Worm (Caenorhabditis elegans) whole organism, late embryonic: ENCODE results near the gene lem-2.

ENCODE experiments used
- C08G9.2 ChIP-seq: sonication (generic microtip); optimal IDR thresholded peaks from 2 replicates; lab custom pipeline; 2016; ENCODE audit warnings: mild to moderate bottlenecking, missing genetic modification characterization, moderate library complexity, missing compliant biosample characterization
- F13H6.1 ChIP-seq: sonication (generic microtip); optimal IDR thresholded peaks from 2 replicates; lab custom pipeline; 2016; ENCODE audit warnings: missing genetic modification characterization, missing compliant biosample characterization
- K02D7.2 ChIP-seq: sonication (generic microtip); optimal IDR thresholded peaks from 2 replicates; lab custom pipeline; 2017; ENCODE audit warnings: mild to moderate bottlenecking, missing genetic modification characterization, missing compliant biosample characterization
- K09A11.1 ChIP-seq: sonication (generic microtip); optimal IDR thresholded peaks from 2 replicates; lab custom pipeline; 2017; ENCODE audit warnings: antibody characterized with exemption, mild to moderate bottlenecking, missing genetic modification characterization, missing compliant biosample characterization; ENCODE audit not compliant: insufficient read depth
- ahr-1 ChIP-seq: sonication (generic microtip); optimal IDR thresholded peaks from 2 replicates; lab custom pipeline; 2016; ENCODE audit warnings: missing genetic modification characterization, missing compliant biosample characterization
- ceh-14 ChIP-seq: sonication (generic microtip); optimal IDR thresholded peaks from 2 replicates; lab custom pipeline; 2016; ENCODE audit warnings: missing genotype, missing genetic modification characterization, missing compliant biosample characterization
- ceh-19 ChIP-seq: fragments of 200-800 bp; sonication (Bioruptor generic); optimal IDR thresholded peaks from 2 replicates; lab custom pipeline; 2018; ENCODE audit warnings: mild to moderate bottlenecking, missing genetic modification characterization, missing compliant biosample characterization
- ceh-2 ChIP-seq: sonication (generic microtip); optimal IDR thresholded peaks from 2 replicates; lab custom pipeline; 2016; ENCODE audit warnings: missing genotype, missing genetic modification characterization, missing compliant biosample characterization
- ceh-22 ChIP-seq: sonication (generic microtip); optimal IDR thresholded peaks from 2 replicates; lab custom pipeline; 2017; ENCODE audit warnings: missing biosample characterization, missing genetic modification characterization
- ceh-24 ChIP-seq: sonication (generic microtip); optimal IDR thresholded peaks from 2 replicates; lab custom pipeline; 2016; ENCODE audit warnings: mild to moderate bottlenecking, missing genetic modification characterization, missing compliant biosample characterization
- ceh-30 ChIP-seq: fragments of 150-350 bp; optimal IDR thresholded peaks from 2 replicates; lab custom pipeline; 2014; ENCODE audit warnings: missing biosample characterization, missing genetic modification characterization
- ceh-34 ChIP-seq: sonication (generic microtip); optimal IDR thresholded peaks from 2 replicates; lab custom pipeline; 2016; ENCODE audit warnings: mild to moderate bottlenecking, missing genetic modification characterization, missing compliant biosample characterization
- ceh-45 ChIP-seq: fragments of 200-800 bp; sonication (Bioruptor generic); IDR thresholded peaks from 2 replicates; pipeline ENCODE4 v1.3.6; 2022; ENCODE audit warnings: missing genetic modification reagents, missing genetic modification characterization, missing compliant biosample characterization
- ceh-48 ChIP-seq: sonication (generic microtip); optimal IDR thresholded peaks from 2 replicates; lab custom pipeline; 2016; ENCODE audit warnings: missing genetic modification characterization, inconsistent platforms, missing compliant biosample characterization
- dmd-4 ChIP-seq: sonication (generic microtip); optimal IDR thresholded peaks from 2 replicates; lab custom pipeline; 2016; ENCODE audit warnings: borderline replicate concordance, missing genetic modification characterization, missing compliant biosample characterization
- dve-1 ChIP-seq: sonication (generic microtip); optimal IDR thresholded peaks from 2 replicates; lab custom pipeline; 2017; ENCODE audit warnings: antibody characterized with exemption, mild to moderate bottlenecking, missing genetic modification characterization, missing compliant biosample characterization
- elt-2 ChIP-seq: sonication (generic microtip); optimal IDR thresholded peaks from 2 replicates; lab custom pipeline; 2016; ENCODE audit warnings: missing genetic modification reagents, missing genetic modification characterization, missing compliant biosample characterization
- gmeb-2 ChIP-seq: sonication (generic microtip); optimal IDR thresholded peaks from 2 replicates; lab custom pipeline; 2016; ENCODE audit warnings: missing genetic modification characterization, inconsistent platforms, missing compliant biosample characterization
- hlh-13 ChIP-seq: fragments of 200-800 bp; sonication (Bioruptor generic); optimal IDR thresholded peaks from 2 replicates; lab custom pipeline; 2018; ENCODE audit warnings: mild to moderate bottlenecking, missing genetic modification characterization, missing compliant biosample characterization
- hlh-30 ChIP-seq: sonication (generic microtip); optimal IDR thresholded peaks from 2 replicates; lab custom pipeline; 2017; ENCODE audit warnings: antibody characterized with exemption, missing genetic modification characterization, missing compliant biosample characterization; ENCODE audit not compliant: insufficient read depth
- hlh-6 ChIP-seq: sonication (generic microtip); optimal IDR thresholded peaks from 2 replicates; lab custom pipeline; 2016; ENCODE audit warnings: missing genotype, missing genetic modification characterization, missing compliant biosample characterization
- hlh-8 ChIP-seq: sonication (generic microtip); optimal IDR thresholded peaks from 2 replicates; lab custom pipeline; 2016; ENCODE audit warnings: missing genotype, missing genetic modification characterization, missing compliant biosample characterization
- lim-6 ChIP-seq: sonication (generic microtip); optimal IDR thresholded peaks from 2 replicates; lab custom pipeline; 2016; ENCODE audit warnings: missing genetic modification characterization, missing compliant biosample characterization
- lin-11 ChIP-seq: fragments of 200-800 bp; sonication (Bioruptor generic); optimal IDR thresholded peaks from 2 replicates; lab custom pipeline; 2018; ENCODE audit warnings: mild to moderate bottlenecking, missing genetic modification characterization, missing compliant biosample characterization
- madf-2 ChIP-seq: sonication (generic microtip); optimal IDR thresholded peaks from 2 replicates; lab custom pipeline; 2017; ENCODE audit warnings: missing genetic modification characterization, missing compliant biosample characterization
- mec-3 ChIP-seq: sonication (generic microtip); optimal IDR thresholded peaks from 2 replicates; lab custom pipeline; 2016; ENCODE audit warnings: borderline replicate concordance, missing genetic modification characterization, missing compliant biosample characterization
- nfya-1 ChIP-seq: sonication (generic microtip); optimal IDR thresholded peaks from 2 replicates; lab custom pipeline; 2017; ENCODE audit warnings: missing genetic modification characterization, mild to moderate bottlenecking, missing compliant biosample characterization, antibody characterized with exemption, moderate library complexity
- nhr-11 ChIP-seq: fragments of 150-350 bp; optimal IDR thresholded peaks from 2 replicates; lab custom pipeline; 2014; ENCODE audit warnings: missing biosample characterization, missing genetic modification characterization
- npax-4 ChIP-seq: sonication (generic microtip); optimal IDR thresholded peaks from 2 replicates; lab custom pipeline; 2016; ENCODE audit warnings: missing genetic modification characterization, missing compliant biosample characterization
- pha-2 ChIP-seq: sonication (generic microtip); optimal IDR thresholded peaks from 2 replicates; lab custom pipeline; 2017; ENCODE audit warnings: mild to moderate bottlenecking, missing genetic modification characterization, missing compliant biosample characterization
- pha-4 ChIP-seq: fragments of 150-350 bp; optimal IDR thresholded peaks from 2 replicates; lab custom pipeline; 2018; ENCODE audit warnings: missing biosample characterization, missing genetic modification reagents, missing genetic modification characterization
- pqm-1 ChIP-seq: sonication (generic microtip); optimal IDR thresholded peaks from 2 replicates; lab custom pipeline; 2016; ENCODE audit warnings: missing genetic modification characterization, missing compliant biosample characterization
- pros-1 ChIP-seq: fragments of 150-350 bp; optimal IDR thresholded peaks from 2 replicates; lab custom pipeline; 2014; ENCODE audit warnings: missing biosample characterization, missing genetic modification reagents, missing genetic modification characterization
- ref-2 ChIP-seq: sonication (generic microtip); optimal IDR thresholded peaks from 2 replicates; lab custom pipeline; 2016; ENCODE audit warnings: missing genetic modification characterization, missing compliant biosample characterization
- sdc-2 ChIP-seq: sonication (generic microtip); optimal IDR thresholded peaks from 2 replicates; lab custom pipeline; 2016; ENCODE audit warnings: missing genotype, missing genetic modification characterization, missing compliant biosample characterization
- sox-2 ChIP-seq: fragments of 200-800 bp; sonication (Bioruptor generic); IDR thresholded peaks from 2 replicates; pipeline ENCODE4 v1.3.6; 2022; ENCODE audit warnings: missing genetic modification reagents, missing genetic modification characterization, missing compliant biosample characterization
- syd-9 ChIP-seq: sonication (generic microtip); optimal IDR thresholded peaks from 2 replicates; lab custom pipeline; 2016; ENCODE audit warnings: mild to moderate bottlenecking, missing genetic modification characterization, moderate library complexity, missing compliant biosample characterization
- tbx-2 ChIP-seq: sonication (generic microtip); optimal IDR thresholded peaks from 2 replicates; lab custom pipeline; 2016; ENCODE audit warnings: missing genetic modification characterization, missing compliant biosample characterization
- unc-3 ChIP-seq, 2 experiments: fragments of 200-800 bp in 1 of 2; sonication (Bioruptor generic) in 1 of 2; sonication (generic microtip) in 1 of 2; conservative IDR thresholded peaks in 1 of 2; optimal IDR thresholded peaks in 1 of 2; 2 replicates each; pipeline versions ENCODE4 v1.3.6 to Lab custom; 2016 to 2022; ENCODE audit warnings: missing compliant biosample characterization in 2 of 2, missing genetic modification characterization in 2 of 2, missing genetic modification reagents in 1 of 2
- unc-42 ChIP-seq: sonication (generic microtip); optimal IDR thresholded peaks from 2 replicates; lab custom pipeline; 2016; ENCODE audit warnings: missing genotype, missing genetic modification characterization, missing compliant biosample characterization
- unc-55 ChIP-seq: sonication (generic microtip); optimal IDR thresholded peaks from 2 replicates; lab custom pipeline; 2017; ENCODE audit warnings: missing biosample characterization, missing genetic modification reagents, missing genetic modification characterization
- zip-5 ChIP-seq: sonication (generic microtip); optimal IDR thresholded peaks from 2 replicates; lab custom pipeline; 2016; ENCODE audit warnings: missing genetic modification characterization, missing compliant biosample characterization
- ztf-16 ChIP-seq: sonication (generic microtip); optimal IDR thresholded peaks from 2 replicates; lab custom pipeline; 2017; ENCODE audit warnings: missing genetic modification characterization, missing compliant biosample characterization

Gene lem-2

DNA sequence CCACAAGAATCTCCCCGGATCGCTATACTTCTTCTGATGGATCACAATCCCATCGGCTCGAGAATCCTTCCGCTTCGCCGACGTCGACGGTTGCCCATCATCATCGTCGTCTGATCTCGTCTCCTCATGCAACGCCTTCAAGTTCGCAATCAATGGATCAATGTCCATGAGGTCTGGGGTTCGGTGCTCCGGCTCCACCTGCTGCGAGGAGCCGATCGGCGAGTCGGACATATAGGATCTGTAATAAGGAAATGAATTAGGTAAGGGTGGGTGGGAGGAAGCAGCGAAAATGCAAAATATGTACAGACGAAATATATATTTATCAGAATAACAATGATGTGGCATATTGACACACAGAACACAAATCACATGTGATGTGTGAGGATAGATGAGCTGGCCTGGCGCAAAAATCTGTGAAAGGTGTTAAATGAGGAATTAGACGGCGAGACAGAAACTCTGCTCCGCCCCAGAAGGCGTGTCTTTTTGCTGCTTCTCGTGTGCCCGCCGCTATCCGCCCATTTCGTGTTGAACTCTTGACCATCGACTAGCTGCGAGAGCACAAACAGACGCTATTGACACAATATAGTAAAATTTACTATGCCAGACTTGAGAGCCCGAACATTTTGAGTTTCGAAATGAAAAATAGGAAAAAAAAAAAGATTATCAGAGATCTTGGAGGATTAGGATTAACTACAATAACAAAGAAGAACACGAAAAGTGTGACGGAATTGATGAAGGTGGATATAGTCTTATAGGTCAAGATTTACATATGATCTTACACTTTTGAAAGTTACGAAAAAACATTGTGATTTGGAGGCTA is 25.6 kb upstream of the lem-2 start:
- peak; percentile 7 for TF ChIP-seq dve-1 (tag; lab: Kevin White, UChicago)
- no peak for TF ChIP-seq gmeb-2 (tag; lab: Kevin White, UChicago)
- TF ChIP-seq, all 69 proteins: peak for 1

DNA sequence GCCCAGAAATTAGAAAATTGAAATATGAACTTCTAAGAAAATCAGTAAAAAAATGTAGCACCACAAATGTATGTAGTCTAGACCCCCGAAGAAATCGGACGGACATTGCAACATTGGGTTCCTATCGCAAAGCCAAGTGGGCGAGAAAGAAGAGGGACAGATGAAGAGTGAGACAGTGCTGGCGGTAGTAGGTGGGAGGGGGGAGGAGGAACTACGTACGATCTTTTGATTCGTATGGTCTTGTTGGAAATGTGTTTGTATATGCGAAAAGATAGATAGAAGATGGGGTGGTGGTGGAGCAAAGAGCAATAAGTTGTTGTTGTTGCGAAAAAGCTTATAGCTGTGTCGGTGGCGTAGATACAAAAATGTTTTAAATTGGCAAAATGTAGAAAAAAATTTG is 24.9 kb upstream of the lem-2 start:
- peak; percentile 3 for TF ChIP-seq unc-55 (GFP tag; lab: Kevin White, UChicago)
- TF ChIP-seq elt-2 = peak; percentile 10
- no peak for TF ChIP-seq F13H6.1 (tag; lab: Kevin White, UChicago)
- no peak for TF ChIP-seq pha-4
- no peak for TF ChIP-seq unc-42 (tag; lab: Kevin White, UChicago)

ce11 chrII:14039811-14040203 is 23.4 kb upstream of the lem-2 start:
- TF ChIP-seq mec-3 = no peak
- no peak for TF ChIP-seq ceh-34
- TF ChIP-seq tbx-2 (tag; lab: Kevin White, UChicago) = no peak
- no peak for TF ChIP-seq hlh-8 (tag; lab: Kevin White, UChicago)
- no peak for TF ChIP-seq lim-6 (tag; lab: Kevin White, UChicago)
- no peak for TF ChIP-seq ceh-48 (tag; lab: Kevin White, UChicago)
- TF ChIP-seq ref-2 = no peak
- TF ChIP-seq sdc-2 (tag; lab: Kevin White, UChicago) = no peak
- TF ChIP-seq gmeb-2 (tag; lab: Kevin White, UChicago) = no peak
- TF ChIP-seq C08G9.2 (tag; lab: Kevin White, UChicago) = no peak
- TF ChIP-seq hlh-30 (tag; lab: Kevin White, UChicago) = no peak
- no peak for TF ChIP-seq unc-3 (GFP tag; conservative IDR thresholded peaks at IDR 0.05; lab: Robert Waterston, UW)
- TF ChIP-seq unc-3 (tag; optimal IDR thresholded peaks at IDR 0.05; lab: Kevin White, UChicago) = no peak
- no peak for TF ChIP-seq ceh-45 (GFP tag; lab: Robert Waterston, UW)
- no peak for TF ChIP-seq lin-11 (tag; lab: Kevin White, UChicago)
- TF ChIP-seq ceh-19 (GFP tag; lab: Kevin White, UChicago) = no peak
- TF ChIP-seq pha-4 = no peak
- no peak for TF ChIP-seq pros-1 (tag; lab: Kevin White, UChicago)
- no peak for TF ChIP-seq ceh-22 (tag; lab: Kevin White, UChicago)
- no peak for TF ChIP-seq unc-55 (GFP tag; lab: Kevin White, UChicago)

DNA sequence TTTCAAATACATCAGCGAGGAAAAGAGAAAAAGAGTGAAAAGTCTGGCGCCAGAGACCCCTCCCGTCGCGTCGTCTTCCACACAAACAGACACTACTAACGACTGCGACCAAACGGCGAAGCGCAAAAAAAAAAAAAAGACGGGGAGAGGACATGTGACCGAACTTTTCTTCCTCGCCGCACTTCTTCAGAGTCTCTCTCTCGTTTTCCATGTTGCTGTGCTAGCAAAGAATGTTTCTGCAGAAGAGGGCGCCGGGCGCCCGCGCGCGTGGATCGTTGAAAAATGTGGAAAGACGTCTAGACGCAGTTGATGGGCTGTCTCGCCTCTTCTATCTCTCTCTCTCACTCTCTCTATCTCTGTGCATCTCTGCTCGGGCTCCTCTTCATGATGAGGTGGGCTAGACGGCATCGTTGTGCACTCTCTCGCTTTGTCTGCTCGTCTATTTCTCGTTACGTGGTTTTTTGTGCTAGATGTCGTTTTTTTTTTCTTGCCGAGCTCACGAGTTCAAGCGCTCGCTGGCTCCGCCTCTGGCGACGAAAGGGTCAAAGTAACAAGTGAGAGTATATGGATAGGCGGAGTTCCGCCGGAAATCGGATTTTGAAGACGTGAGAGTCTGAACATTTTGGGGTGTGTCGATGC is 22.9 kb upstream of the lem-2 start:
- TF ChIP-seq F13H6.1 (tag; lab: Kevin White, UChicago) (peak; percentile 76), K02D7.2 (no peak), ceh-22 (tag; lab: Kevin White, UChicago) (no peak), pha-4 (no peak), K09A11.1 (tag; lab: Kevin White, UChicago) (no peak), unc-3 (GFP tag; conservative IDR thresholded peaks at IDR 0.05; lab: Robert Waterston, UW) (no peak), unc-3 (tag; optimal IDR thresholded peaks at IDR 0.05; lab: Kevin White, UChicago) (no peak), madf-2 (tag; lab: Kevin White, UChicago) (no peak), ztf-16 (tag; lab: Kevin White, UChicago) (no peak), pqm-1 (tag; lab: Kevin White, UChicago) (peak; percentile 92), ceh-14 (peak; percentile 36), lim-6 (tag; lab: Kevin White, UChicago) (peak; percentile 20), ceh-24 (tag; lab: Kevin White, UChicago) (no peak), tbx-2 (tag; lab: Kevin White, UChicago) (peak; percentile 53), nhr-11 (tag; lab: Kevin White, UChicago) (no peak), sox-2 (GFP tag; lab: Robert Waterston, UW) (no peak), syd-9 (peak; percentile 15), pha-2 (no peak), ceh-30 (tag; lab: Kevin White, UChicago) (no peak), npax-4 (tag; lab: Kevin White, UChicago) (no peak), hlh-13 (GFP tag; lab: Kevin White, UChicago) (no peak), dmd-4 (tag; lab: Kevin White, UChicago) (no peak), zip-5 (no peak), hlh-6 (tag; lab: Kevin White, UChicago) (no peak), nfya-1 (tag; lab: Kevin White, UChicago) (peak; percentile 62), ceh-2 (tag; lab: Kevin White, UChicago) (no peak), ahr-1 (tag; lab: Kevin White, UChicago) (no peak)
